Worm (Caenorhabditis elegans) whole organism, midembryonic: Measurements from ENCODE around the gene cisd-3.1.

Source experiments
- T22C8.4 ChIP-seq: fragments of 200-800 bp; sonication (Bioruptor generic); IDR thresholded peaks from 2 replicates; pipeline ENCODE4 v1.3.6; 2022; ENCODE audit warnings: missing genetic modification characterization, missing compliant biosample characterization
- flt-1 ChIP-seq: fragments of 200-800 bp; sonication (Bioruptor generic); IDR thresholded peaks from 2 replicates; pipeline ENCODE4 v1.3.6; 2022; ENCODE audit warnings: missing genetic modification characterization, missing compliant biosample characterization
- ref-1 ChIP-seq: fragments of 200-800 bp; sonication (Bioruptor generic); conservative IDR thresholded peaks from 2 replicates; pipeline ENCODE4 v1.3.6; 2022; ENCODE audit warnings: missing genetic modification reagents, missing genetic modification characterization, missing compliant biosample characterization
- tab-1 ChIP-seq: fragments of 200-800 bp; sonication (Bioruptor generic); IDR thresholded peaks from 2 replicates; pipeline ENCODE4 v1.3.6; 2022; ENCODE audit warnings: missing genetic modification characterization, missing compliant biosample characterization
- ztf-23 ChIP-seq: fragments of 200-800 bp; sonication (Bioruptor generic); IDR thresholded peaks from 2 replicates; pipeline ENCODE4 v1.3.6; 2022; ENCODE audit warnings: missing genetic modification reagents, missing genetic modification characterization, missing compliant biosample characterization

DNA sequence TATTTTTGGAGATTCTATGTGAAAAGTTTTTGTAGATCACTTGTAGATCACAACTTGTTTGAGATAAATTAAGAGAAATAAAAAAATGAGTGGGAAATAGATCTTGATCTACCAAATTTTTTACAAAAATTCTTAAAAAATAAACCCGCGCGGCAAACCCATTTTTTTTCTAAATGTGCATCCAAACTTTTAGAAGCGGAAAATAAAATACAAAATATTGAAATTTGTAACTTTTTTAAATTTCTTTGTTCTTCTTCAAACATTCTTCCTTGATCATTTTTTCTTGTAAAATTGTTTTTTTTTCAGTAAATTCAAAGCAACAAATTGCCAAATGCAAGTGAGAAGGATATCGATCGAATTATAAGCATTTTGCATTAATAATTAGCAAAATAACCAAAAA is 22.6 kb upstream of the cisd-3.1 start, which contains the start of gene cdh-4:
- TF ChIP-seq flt-1 (no peak), T22C8.4 (GFP tag; lab: Robert Waterston, UW) (no peak), ref-1 (GFP tag; lab: Robert Waterston, UW) (no peak), tab-1 (GFP tag; lab: Robert Waterston, UW) (no peak), ztf-23 (no peak)
